Worm (Caenorhabditis elegans) whole organism, L2 larva: ENCODE results near the gene C47A10.16.

Experiments used
- C34F6.9 ChIP-seq: fragments of 150-350 bp; optimal IDR thresholded peaks from 2 replicates; lab custom pipeline; 2014; ENCODE audit warnings: missing biosample characterization, missing genetic modification characterization
- F13H6.1 ChIP-seq: sonication (generic microtip); optimal IDR thresholded peaks from 2 replicates; lab custom pipeline; 2016; ENCODE audit warnings: missing genetic modification characterization, missing compliant biosample characterization
- R02D3.7 ChIP-seq: fragments of 150-350 bp; optimal IDR thresholded peaks from 2 replicates; lab custom pipeline; 2014; ENCODE audit warnings: missing biosample characterization, missing genetic modification characterization
- Y55F3AM.14 ChIP-seq: fragments of 200-800 bp; sonication (Bioruptor generic); optimal IDR thresholded peaks from 2 replicates; lab custom pipeline; 2018; ENCODE audit warnings: mild to moderate bottlenecking, missing genetic modification characterization, missing compliant biosample characterization
- ZK546.5 ChIP-seq: sonication (generic microtip); optimal IDR thresholded peaks from 2 replicates; lab custom pipeline; 2017; ENCODE audit warnings: missing biosample characterization, missing genetic modification characterization
- aly-2 ChIP-seq: fragments of 150-350 bp; optimal IDR thresholded peaks from 2 replicates; lab custom pipeline; 2014; ENCODE audit warnings: missing biosample characterization, missing genetic modification characterization
- ceh-16 ChIP-seq: fragments of 150-350 bp; optimal IDR thresholded peaks from 2 replicates; lab custom pipeline; 2014; ENCODE audit warnings: missing biosample characterization, missing genetic modification characterization
- ceh-82 ChIP-seq: fragments of 150-350 bp; optimal IDR thresholded peaks from 2 replicates; lab custom pipeline; 2014; ENCODE audit warnings: missing biosample characterization, missing genetic modification characterization
- crh-2 ChIP-seq: sonication (generic microtip); optimal IDR thresholded peaks from 2 replicates; lab custom pipeline; 2017; ENCODE audit warnings: missing biosample characterization, missing genetic modification characterization
- dmd-4 ChIP-seq: sonication (generic microtip); optimal IDR thresholded peaks from 2 replicates; lab custom pipeline; 2017; ENCODE audit warnings: missing biosample characterization, missing genetic modification characterization
- egl-27 ChIP-seq: sonication (generic microtip); optimal IDR thresholded peaks from 3 replicates; lab custom pipeline; 2017; ENCODE audit warnings: missing biosample characterization, missing genetic modification reagents, missing genetic modification characterization
- elt-3 ChIP-seq: sonication (generic microtip); optimal IDR thresholded peaks from 2 replicates; lab custom pipeline; 2017; ENCODE audit warnings: missing biosample characterization, missing genetic modification characterization
- fos-1 ChIP-seq: fragments of 150-350 bp; optimal IDR thresholded peaks from 2 replicates; lab custom pipeline; 2014; ENCODE audit warnings: missing biosample characterization, missing genetic modification characterization
- gmeb-1 ChIP-seq: fragments of 150-350 bp; optimal IDR thresholded peaks from 2 replicates; lab custom pipeline; 2014; ENCODE audit warnings: missing biosample characterization, missing genetic modification characterization
- lin-39 ChIP-seq: fragments of 150-350 bp; optimal IDR thresholded peaks from 2 replicates; lab custom pipeline; 2014; ENCODE audit warnings: missing biosample characterization, missing genetic modification reagents, missing genetic modification characterization
- lsy-2 ChIP-seq, 2 experiments: fragments of 150-350 bp in 1 of 2; sonication (generic microtip) in 1 of 2; optimal IDR thresholded peaks; 2 replicates each; lab custom pipeline; 2014 to 2017; ENCODE audit warnings: missing biosample characterization in 2 of 2, missing genetic modification characterization in 2 of 2
- mbf-1 ChIP-seq: sonication (generic microtip); optimal IDR thresholded peaks from 2 replicates; lab custom pipeline; 2017; ENCODE audit warnings: missing biosample characterization, missing genetic modification characterization
- mdl-1 ChIP-seq, 2 experiments: fragments of 150-350 bp in 1 of 2; sonication (generic microtip) in 1 of 2; optimal IDR thresholded peaks; 2 replicates each; lab custom pipeline; 2017; ENCODE audit warnings: missing biosample characterization in 2 of 2, missing genetic modification characterization in 2 of 2
- nhr-10 ChIP-seq: sonication (generic microtip); optimal IDR thresholded peaks from 2 replicates; lab custom pipeline; 2017; ENCODE audit warnings: missing biosample characterization, missing genetic modification characterization
- nhr-12 ChIP-seq: fragments of 150-350 bp; optimal IDR thresholded peaks from 2 replicates; lab custom pipeline; 2014; ENCODE audit warnings: missing biosample characterization, missing genetic modification characterization
- nhr-129 ChIP-seq: fragments of 150-350 bp; optimal IDR thresholded peaks from 2 replicates; lab custom pipeline; 2014; ENCODE audit warnings: missing biosample characterization, missing genetic modification characterization
- nhr-21 ChIP-seq: fragments of 150-350 bp; optimal IDR thresholded peaks from 2 replicates; lab custom pipeline; 2014; ENCODE audit warnings: missing biosample characterization, missing genetic modification characterization
- nhr-25 ChIP-seq: fragments of 150-350 bp; sonication (generic microtip); optimal IDR thresholded peaks from 3 replicates; lab custom pipeline; 2014; ENCODE audit warnings: missing biosample characterization, missing genetic modification characterization
- nhr-6 ChIP-seq: fragments of 150-350 bp; optimal IDR thresholded peaks from 2 replicates; lab custom pipeline; 2014; ENCODE audit warnings: missing biosample characterization, missing genetic modification characterization
- nhr-77 ChIP-seq: fragments of 150-350 bp; optimal IDR thresholded peaks from 2 replicates; lab custom pipeline; 2014; ENCODE audit warnings: missing biosample characterization, missing genetic modification characterization
- peb-1 ChIP-seq: fragments of 150-350 bp; optimal IDR thresholded peaks from 2 replicates; lab custom pipeline; 2014; ENCODE audit warnings: missing biosample characterization, missing genetic modification characterization
- sem-4 ChIP-seq: fragments of 150-350 bp; optimal IDR thresholded peaks from 2 replicates; lab custom pipeline; 2014; ENCODE audit warnings: missing biosample characterization, missing genetic modification reagents, missing genetic modification characterization
- skn-1 ChIP-seq: sonication (generic microtip); optimal IDR thresholded peaks from 2 replicates; lab custom pipeline; 2017; ENCODE audit warnings: missing biosample characterization, missing genetic modification characterization
- sma-3 ChIP-seq: sonication (generic microtip); optimal IDR thresholded peaks from 2 replicates; lab custom pipeline; 2016; ENCODE audit warnings: missing genetic modification reagents, missing genetic modification characterization, missing compliant biosample characterization
- sma-9 ChIP-seq, 2 experiments: fragments of 150-350 bp in 1 of 2; sonication (generic microtip) in 1 of 2; optimal IDR thresholded peaks; 2 replicates each; lab custom pipeline; 2014 to 2016; ENCODE audit warnings: missing genetic modification characterization in 2 of 2, mild to moderate bottlenecking in 1 of 2, missing biosample characterization in 1 of 2, missing compliant biosample characterization in 1 of 2, missing genetic modification reagents in 1 of 2, moderate library complexity in 1 of 2
- unc-39 ChIP-seq: fragments of 150-350 bp; optimal IDR thresholded peaks from 2 replicates; lab custom pipeline; 2014; ENCODE audit warnings: missing biosample characterization, missing genetic modification characterization
- unc-55 ChIP-seq: fragments of 150-350 bp; sonication (generic microtip); optimal IDR thresholded peaks from 3 replicates; lab custom pipeline; 2014; ENCODE audit warnings: missing biosample characterization, missing genetic modification reagents, missing genetic modification characterization
- zag-1 ChIP-seq: fragments of 150-350 bp; optimal IDR thresholded peaks from 2 replicates; lab custom pipeline; 2014; ENCODE audit warnings: missing biosample characterization, missing genetic modification characterization
- ztf-11 ChIP-seq: sonication (generic microtip); optimal IDR thresholded peaks from 2 replicates; lab custom pipeline; 2017; ENCODE audit warnings: missing biosample characterization, missing genetic modification characterization

C47A10.16 gene

DNA sequence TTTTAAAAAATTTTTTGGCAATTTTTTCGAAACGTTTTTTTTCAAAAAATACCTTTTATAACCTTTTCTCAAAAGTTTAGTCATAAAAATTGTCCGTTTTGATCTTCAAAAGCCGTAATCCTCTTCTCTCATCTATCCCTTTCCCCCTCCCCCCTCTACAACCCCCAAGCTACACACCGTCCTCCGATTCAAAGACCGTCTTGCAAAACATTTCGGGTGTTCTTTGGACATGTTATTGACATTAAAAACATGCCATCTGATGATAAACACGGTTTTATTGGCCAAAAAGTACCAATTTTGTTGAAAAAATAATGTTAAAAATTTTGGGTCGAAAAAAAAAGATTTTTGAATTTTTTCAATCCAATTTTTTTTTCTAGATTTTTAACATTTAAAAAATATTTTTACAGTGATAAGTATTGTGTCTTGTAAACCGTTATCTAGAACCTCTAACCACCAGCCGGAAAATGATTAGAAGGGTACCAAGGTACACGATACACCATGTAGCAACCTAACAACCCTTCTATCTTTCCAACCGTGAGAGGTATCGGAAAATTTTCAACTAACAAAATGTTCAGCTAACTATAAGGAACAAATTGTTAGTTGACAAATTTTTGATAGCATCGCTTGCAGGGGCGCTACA, 41.7 kb downstream of the C47A10.16 start:
- no peak for TF ChIP-seq mbf-1
- no peak for TF ChIP-seq lin-39 (tag; lab: Kevin White, UChicago)
- TF ChIP-seq unc-39 (tag; lab: Kevin White, UChicago), result no peak
- no peak for TF ChIP-seq ceh-82 (tag; lab: Kevin White, UChicago)
- TF ChIP-seq nhr-25 (tag; lab: Kevin White, UChicago), result no peak
- TF ChIP-seq unc-55 (GFP tag; lab: Kevin White, UChicago), result no peak
- no peak for TF ChIP-seq egl-27 (tag; lab: Kevin White, UChicago)
- TF ChIP-seq nhr-10, result no peak
- no peak for TF ChIP-seq F13H6.1
- TF ChIP-seq crh-2, result no peak
- no peak for TF ChIP-seq C34F6.9 (tag; lab: Kevin White, UChicago)
- no peak for TF ChIP-seq elt-3
- no peak for TF ChIP-seq nhr-129 (tag; lab: Kevin White, UChicago)

DNA sequence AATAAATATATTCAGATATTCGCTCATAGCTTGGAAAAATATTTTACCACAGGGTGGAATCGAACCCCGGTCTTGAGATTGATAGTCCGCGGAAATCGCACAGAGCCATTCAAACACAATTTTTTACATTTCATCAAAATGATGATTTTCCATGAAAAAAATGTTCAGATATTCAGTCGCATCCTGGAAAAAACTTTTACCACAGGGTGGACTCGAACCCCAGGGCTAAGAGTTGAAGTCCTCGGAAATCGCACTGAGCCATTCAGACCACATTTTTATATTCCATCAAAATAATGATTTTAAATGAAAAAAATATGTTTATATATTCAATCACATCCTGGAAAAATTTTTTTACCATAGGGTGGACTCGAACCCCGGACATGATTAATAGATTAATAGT, 42.4 kb downstream of the C47A10.16 start:
- no peak for TF ChIP-seq sma-9 (GFP tag; optimal IDR thresholded peaks at IDR 0.05; lab: Kevin White, UChicago)
- no peak for TF ChIP-seq sma-9 (tag; optimal IDR thresholded peaks at IDR 0.05; lab: Kevin White, UChicago)
- no peak for TF ChIP-seq dmd-4
- TF ChIP-seq peb-1 (tag; lab: Kevin White, UChicago), result no peak
- TF ChIP-seq gmeb-1 (tag; lab: Kevin White, UChicago), result no peak
- TF ChIP-seq nhr-129 (tag; lab: Kevin White, UChicago), result no peak
- no peak for TF ChIP-seq sem-4 (tag; lab: Kevin White, UChicago)
- no peak for TF ChIP-seq sma-3 (GFP tag; lab: Kevin White, UChicago)
- no peak for TF ChIP-seq nhr-6 (tag; lab: Kevin White, UChicago)
- TF ChIP-seq aly-2 (tag; lab: Kevin White, UChicago), result no peak
- TF ChIP-seq F13H6.1, result no peak

DNA sequence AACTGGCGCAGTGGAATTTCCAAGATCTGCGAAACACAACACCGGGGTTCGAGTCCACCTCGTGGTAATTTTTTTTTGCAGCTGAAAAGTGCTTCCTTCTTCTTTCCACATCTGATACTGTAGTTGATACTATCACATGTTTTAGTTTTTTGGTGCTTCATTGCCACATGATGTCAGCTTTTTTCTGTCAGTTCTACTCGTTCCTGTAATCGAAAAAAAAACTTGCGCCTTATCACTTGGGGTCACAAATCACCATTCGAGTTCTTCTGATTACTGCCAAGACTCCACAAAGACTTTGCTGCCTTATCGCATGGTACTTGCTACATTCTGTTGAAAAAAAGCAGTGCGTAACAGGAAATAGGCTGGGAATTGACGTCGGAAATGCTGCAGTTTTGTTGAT, 43.3 kb downstream of the C47A10.16 start:
- TF ChIP-seq nhr-129 (tag; lab: Kevin White, UChicago), result peak; percentile 28
- TF ChIP-seq fos-1 (tag; lab: Kevin White, UChicago), result peak; percentile 75
- TF ChIP-seq unc-39 (tag; lab: Kevin White, UChicago), result no peak
- no peak for TF ChIP-seq ztf-11 (tag; lab: Kevin White, UChicago)
- TF ChIP-seq gmeb-1 (tag; lab: Kevin White, UChicago), result peak; percentile 20
- no peak for TF ChIP-seq nhr-21
- TF ChIP-seq ceh-82 (tag; lab: Kevin White, UChicago), result no peak
- no peak for TF ChIP-seq nhr-25 (tag; lab: Kevin White, UChicago)
- no peak for TF ChIP-seq Y55F3AM.14 (GFP tag; lab: Kevin White, UChicago)
- peak; percentile 62 for TF ChIP-seq sma-9 (GFP tag; optimal IDR thresholded peaks at IDR 0.05; lab: Kevin White, UChicago)
- no peak for TF ChIP-seq sma-9 (tag; optimal IDR thresholded peaks at IDR 0.05; lab: Kevin White, UChicago)

DNA sequence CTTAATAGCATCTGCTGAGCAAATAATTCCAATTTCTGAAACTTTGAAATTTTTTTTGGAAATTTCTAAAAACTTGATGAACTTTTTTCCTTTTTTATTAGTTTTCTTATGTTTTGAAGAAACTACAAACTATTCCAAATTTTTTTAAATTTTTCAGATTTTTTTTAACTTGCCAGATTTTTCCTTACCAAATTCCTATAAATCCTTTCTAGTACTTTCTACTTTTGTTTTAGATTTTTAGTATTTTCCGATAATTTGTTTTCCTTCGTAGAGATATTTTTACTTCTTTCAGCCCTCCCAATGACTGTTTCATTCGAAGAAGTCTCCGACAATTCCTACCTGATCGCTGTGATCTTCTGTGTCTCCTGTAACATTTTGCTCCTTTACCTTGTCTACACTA, 46.3 kb downstream of the C47A10.16 start, which contains the start of gene str-77:
TSS of gene str-77 (plus strand) at position 301 of the 400 bp plus-strand sequence.
- TF ChIP-seq lin-39 (tag; lab: Kevin White, UChicago) (no peak), ceh-16 (no peak), sma-3 (GFP tag; lab: Kevin White, UChicago) (no peak), nhr-12 (tag; lab: Kevin White, UChicago) (no peak), lsy-2 (tag; optimal IDR thresholded peaks at IDR 0.05; lab: Kevin White, UChicago) (no peak), mdl-1 (tag; optimal IDR thresholded peaks at IDR 0.05; lab: Kevin White, UChicago) (no peak), nhr-129 (tag; lab: Kevin White, UChicago) (no peak), ZK546.5 (no peak), peb-1 (tag; lab: Kevin White, UChicago) (no peak), R02D3.7 (no peak), skn-1 (tag; lab: Kevin White, UChicago) (no peak), nhr-77 (tag; lab: Kevin White, UChicago) (no peak), mbf-1 (no peak), unc-55 (GFP tag; lab: Kevin White, UChicago) (no peak), zag-1 (tag; lab: Kevin White, UChicago) (no peak), egl-27 (tag; lab: Kevin White, UChicago) (no peak), gmeb-1 (tag; lab: Kevin White, UChicago) (no peak), elt-3 (no peak), dmd-4 (no peak)
